Fruit fly (Drosophila melanogaster): ENCODE data around the gene CG14893.

The CG14893 gene

DNA sequence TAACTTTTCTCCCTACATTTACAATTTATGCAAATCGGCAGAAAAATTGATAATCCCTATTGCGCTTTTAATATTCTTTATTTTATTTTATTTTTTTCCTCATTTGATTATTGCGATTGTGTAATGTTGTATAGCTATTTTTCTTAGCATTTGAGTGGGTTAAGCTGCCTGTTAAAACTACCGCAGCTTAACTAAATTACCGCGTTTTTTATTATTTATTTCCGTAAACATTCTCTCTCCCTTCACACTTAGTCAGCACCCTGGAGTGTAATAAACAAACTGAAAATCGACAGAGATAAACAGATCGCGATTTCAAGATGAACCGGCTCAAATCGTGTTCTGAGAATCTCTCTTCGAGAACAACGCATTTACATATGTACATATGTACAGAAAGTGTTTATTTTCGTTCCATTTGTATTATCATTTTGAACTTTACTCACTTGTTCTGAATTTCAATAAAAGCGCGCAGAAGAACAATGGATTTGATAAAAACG lies 34.5 kb downstream of the CG14893 start:
- TF ChIP-seq CG8478 (optimal IDR thresholded peaks at IDR 0.05), result no peak

DNA sequence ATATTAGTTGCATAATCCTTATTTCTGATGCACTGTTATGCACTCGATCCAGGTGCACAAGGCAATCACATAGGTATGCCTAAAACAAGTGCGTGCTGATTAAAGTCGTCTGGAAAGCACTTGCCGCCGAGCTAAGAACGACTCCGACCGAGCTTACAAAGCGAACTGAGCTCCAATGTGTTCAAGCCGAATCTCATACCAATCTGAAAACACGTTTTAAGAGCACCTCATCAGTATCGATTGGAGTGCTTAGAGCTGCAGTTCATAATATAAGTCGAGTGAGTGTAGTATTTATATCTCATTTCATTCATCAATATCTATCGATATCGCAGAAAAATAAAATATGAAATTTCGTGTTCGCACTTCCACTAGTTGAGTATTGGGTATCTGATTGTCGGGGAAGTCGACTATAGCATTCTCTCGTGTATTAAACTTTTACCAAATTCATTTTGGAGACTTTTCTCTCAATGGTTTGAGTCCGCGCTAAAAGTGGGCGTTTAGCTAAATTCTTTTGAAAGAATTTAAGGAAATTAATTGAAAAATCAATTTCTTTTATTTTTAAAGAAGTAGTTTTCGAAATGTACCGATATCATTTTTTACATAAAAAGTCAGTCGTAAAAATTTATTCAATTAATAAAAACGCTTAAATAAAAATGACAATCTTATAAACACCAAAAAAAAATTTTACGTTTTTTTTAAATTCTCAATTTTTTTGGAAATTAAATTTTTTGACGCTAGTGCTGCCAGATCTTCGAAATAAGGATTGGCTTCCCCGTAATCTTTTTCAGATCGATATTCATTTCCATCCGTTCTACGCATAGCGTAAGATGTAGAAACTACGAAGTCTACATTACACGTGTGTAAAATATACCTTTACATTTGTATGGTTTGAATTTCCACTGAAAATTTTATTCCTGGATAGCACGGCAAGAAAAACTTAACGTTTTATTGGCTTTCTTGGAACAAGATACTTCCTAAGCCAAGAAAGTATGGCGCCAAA lies 35.2 kb downstream of the CG14893 start, which contains the start of gene modSP:
modSP (minus strand) TSS at position 169 of the 1,000 bp plus-strand sequence.
- no peak for TF ChIP-seq CG8478 (optimal IDR thresholded peaks at IDR 0.05)
- peak; percentile 70 to 84 for TF ChIP-seq CTCF (optimal IDR thresholded peaks at IDR 0.05)

DNA sequence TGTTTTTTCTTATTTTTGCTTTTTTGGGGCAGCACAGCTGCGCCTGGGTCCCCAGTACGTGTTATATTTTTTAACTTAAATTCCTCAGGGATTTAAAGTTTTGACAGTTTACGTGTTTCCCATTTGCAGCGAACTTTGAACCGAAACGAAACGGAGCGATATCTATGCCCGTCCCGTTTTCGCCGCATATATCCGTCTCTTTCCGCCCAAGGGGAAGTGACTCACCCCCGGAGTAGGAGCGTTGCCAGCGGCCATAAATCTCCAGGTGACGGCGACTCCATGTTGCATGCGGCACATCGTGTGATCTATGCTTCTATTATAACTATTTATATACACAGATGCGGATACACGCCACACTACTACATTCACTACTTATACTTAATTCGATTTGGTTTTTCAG lies 41.1 kb downstream of the CG14893 start:
- TF ChIP-seq CTCF (optimal IDR thresholded peaks at IDR 0.05) (no peak), CG8478 (optimal IDR thresholded peaks at IDR 0.05) (no peak)

- no peak for TF ChIP-seq CG8478 (optimal IDR thresholded peaks at IDR 0.05)
- TF ChIP-seq CTCF (optimal IDR thresholded peaks at IDR 0.05), result no peak
Measured at dm6 chr3R:16664144-16664825, 43.7 kb downstream of the CG14893 start.
